Fruit fly (Drosophila melanogaster): ENCODE measurements around the gene CG12012.

- TF ChIP-seq CG8478 (optimal IDR thresholded peaks at IDR 0.05) (no peak), CTCF (optimal IDR thresholded peaks at IDR 0.05) (no peak)
These were observed 46.8 kb upstream of the CG12012 start, which contains the start of gene CG14961 for dm6 chr3L:3329763-3330162.

All from S2 (cell line).